Fruit fly (Drosophila melanogaster) whole organism, adult: ENCODE results near the gene CG11964.

ENCODE experiments used
- CG12768 ChIP-seq: fragments of 200-800 bp; sonication (Bioruptor generic); optimal IDR thresholded peaks from 2 replicates; lab custom pipeline; 2017; ENCODE audit warnings: missing biosample characterization, missing genetic modification characterization, mild to moderate bottlenecking, moderate library complexity, missing genetic modification reagents
- CG14711 ChIP-seq: fragments of 200-800 bp; sonication (Bioruptor generic); optimal IDR thresholded peaks from 2 replicates; lab custom pipeline; 2018; ENCODE audit warnings: missing biosample characterization, mild to moderate bottlenecking, missing genetic modification characterization, moderate library complexity
- CG7101 ChIP-seq: fragments of 200-800 bp; sonication (Bioruptor generic); optimal IDR thresholded peaks from 2 replicates; lab custom pipeline; 2018; ENCODE audit warnings: missing biosample characterization, mild to moderate bottlenecking, missing genetic modification characterization, moderate library complexity
- toe ChIP-seq: fragments of 200-800 bp; sonication (Bioruptor generic); optimal IDR thresholded peaks from 2 replicates; lab custom pipeline; 2016; ENCODE audit warnings: missing biosample characterization, missing genetic modification characterization

DNA sequence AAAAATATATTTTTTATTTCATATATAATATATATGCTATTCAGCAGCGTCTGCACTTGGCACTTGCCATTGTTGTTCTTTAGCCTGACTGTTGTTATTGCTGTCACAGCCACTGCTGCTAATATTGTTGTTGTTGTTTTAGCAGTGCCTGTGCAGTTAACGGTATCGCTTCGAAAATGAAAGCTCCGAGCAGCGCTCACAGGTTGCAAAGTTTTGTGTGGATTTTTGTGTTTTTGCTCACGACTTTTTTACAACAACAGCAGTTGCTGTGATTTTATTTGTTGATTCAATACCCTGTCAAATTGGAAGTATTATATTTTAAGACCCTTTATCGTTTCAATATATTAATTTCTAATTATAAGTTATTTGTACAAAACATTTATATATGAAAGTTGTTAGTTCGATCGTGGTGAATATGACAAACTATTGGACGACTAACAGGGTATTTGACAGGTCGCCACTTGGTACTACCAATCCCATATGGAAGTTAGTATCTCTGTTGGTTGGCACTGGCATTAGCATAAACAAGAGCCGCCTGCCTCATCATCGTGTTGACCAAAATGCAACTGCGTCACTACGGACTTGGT is 19.0 kb upstream of the CG11964 start:
- TF ChIP-seq CG7101 (tag; lab: Kevin White, UChicago) (no peak), toe (GFP tag; lab: Kevin White, UChicago) (no peak), CG12768 (GFP tag; lab: Kevin White, UChicago) (no peak), CG14711 (tag; lab: Kevin White, UChicago) (no peak)
